Fruit fly (Drosophila melanogaster) S2 (cell line): ENCODE results near the gene wus.

ENCODE experiments used
- CG8478 ChIP-seq: fragments of >200 bp; optimal IDR thresholded peaks from 2 replicates; lab custom pipeline; 2018
- CTCF ChIP-seq, 2 experiments: fragments of >200 bp; optimal IDR thresholded peaks; 2 replicates each; lab custom pipeline; 2018

DNA sequence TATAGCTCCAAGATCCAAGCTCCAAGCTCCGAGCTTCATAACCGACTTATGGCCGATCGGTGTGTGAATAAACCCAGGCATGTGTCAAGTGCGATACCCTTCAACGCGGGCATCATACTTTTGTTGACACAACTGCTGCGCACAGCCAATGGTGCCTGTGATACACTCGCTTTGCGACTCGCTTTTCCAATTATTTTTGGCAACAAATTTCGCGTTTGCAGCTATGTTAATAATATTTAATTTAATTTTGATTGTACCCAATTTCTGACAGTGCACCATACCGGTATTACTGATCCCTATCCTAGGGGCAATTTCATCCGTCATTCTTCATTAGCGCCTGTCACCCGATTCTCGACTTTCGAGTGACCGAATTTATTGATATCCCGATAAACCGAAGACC, 17.2 kb downstream of the wus start:
- no peak for TF ChIP-seq CG8478 (lab: Kevin White, UChicago)
- no peak for TF ChIP-seq CTCF (optimal IDR thresholded peaks at IDR 0.05; lab: Kevin White, UChicago)
